Worm (Caenorhabditis elegans): Measurements from ENCODE around the gene col-184.

Gene col-184

DNA sequence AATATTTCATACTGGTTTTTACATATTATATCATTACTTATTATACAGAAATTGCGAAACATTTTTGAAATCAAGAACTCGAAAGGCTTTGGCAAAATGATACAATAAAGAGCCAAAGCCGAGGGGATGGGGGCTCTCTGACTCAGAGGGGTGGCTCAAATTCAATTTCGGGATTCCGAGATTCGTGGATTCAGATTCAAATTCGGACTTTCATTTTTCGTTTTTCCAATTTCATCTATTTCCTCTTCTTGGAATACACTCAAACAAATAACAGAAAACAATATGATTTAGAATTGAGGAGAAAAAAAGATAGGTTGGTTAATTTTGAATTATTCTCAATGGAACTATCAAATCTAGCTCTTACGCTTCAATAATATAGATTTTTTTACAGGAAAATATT is 29.8 kb downstream of the col-184 start:
- TF ChIP-seq ceh-16 (tag; optimal IDR thresholded peaks at IDR 0.05) (no peak), lin-39 (tag; optimal IDR thresholded peaks at IDR 0.05) (no peak), nhr-23 (tag; optimal IDR thresholded peaks at IDR 0.05) (no peak), fkh-10 (GFP tag; optimal IDR thresholded peaks at IDR 0.05) (peak; percentile 93), nhr-12 (tag; optimal IDR thresholded peaks at IDR 0.05) (no peak), sea-2 (GFP tag; optimal IDR thresholded peaks at IDR 0.05) (no peak), ceh-9 (tag; optimal IDR thresholded peaks at IDR 0.05) (no peak)

- TF ChIP-seq ceh-28 (tag; optimal IDR thresholded peaks at IDR 0.05) = no peak
These were observed 30.7 kb downstream of the col-184 start for ce11 chrX:13499923-13500322.

ce11 chrX:13500568-13500967 is 31.3 kb downstream of the col-184 start, which contains the start of gene sad-1:
Gene sad-1, minus strand, starts transcription at chrX:13500668.
- TF ChIP-seq mdl-1 (tag; optimal IDR thresholded peaks at IDR 0.05) (no peak), nfya-1 (tag; optimal IDR thresholded peaks at IDR 0.05; ENCODE audit: insufficient read depth) (peak; percentile 5)

- TF ChIP-seq pqm-1 (tag; optimal IDR thresholded peaks at IDR 0.05) (no peak), tbx-2 (tag; optimal IDR thresholded peaks at IDR 0.05) (no peak), hmg-11 (tag; optimal IDR thresholded peaks at IDR 0.05) (peak; percentile 69), nhr-77 (tag; optimal IDR thresholded peaks at IDR 0.05) (no peak), nfya-1 (tag; optimal IDR thresholded peaks at IDR 0.05; ENCODE audit: insufficient read depth) (peak; percentile 73), fkh-10 (GFP tag; optimal IDR thresholded peaks at IDR 0.05) (peak; percentile 53), snpc-4 (tag; optimal IDR thresholded peaks at IDR 0.05) (peak; percentile 37), lin-39 (tag; optimal IDR thresholded peaks at IDR 0.05) (peak; percentile 54)
These were observed 33.0 kb downstream of the col-184 start for ce11 chrX:13502282-13502681.

DNA sequence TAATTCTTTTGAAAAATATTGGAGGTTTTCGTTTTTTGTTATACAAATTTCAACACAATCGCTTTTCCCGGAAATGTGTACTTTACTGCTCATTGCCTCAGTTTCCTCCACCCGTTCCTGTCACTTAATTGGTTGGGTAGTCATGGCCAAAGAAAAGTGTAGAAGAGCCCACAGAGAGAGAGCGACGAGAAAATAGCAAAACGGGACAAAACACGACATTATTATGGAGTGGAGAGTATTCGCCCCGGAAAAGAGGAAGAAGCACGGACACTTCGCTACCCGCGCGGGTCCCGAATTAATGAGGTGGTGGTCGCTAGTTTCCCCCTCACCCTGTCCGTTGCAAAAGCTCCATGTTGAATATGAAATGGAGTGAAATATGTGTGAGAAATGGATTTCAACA is 34.6 kb downstream of the col-184 start:
- TF ChIP-seq R02D3.7 (tag; optimal IDR thresholded peaks at IDR 0.05) = no peak
- TF ChIP-seq pqm-1 (tag; optimal IDR thresholded peaks at IDR 0.05) = no peak
- no peak for TF ChIP-seq zag-1 (tag; optimal IDR thresholded peaks at IDR 0.05)
- TF ChIP-seq nfya-1 (tag; optimal IDR thresholded peaks at IDR 0.05; ENCODE audit: insufficient read depth) = peak; percentile 14
- no peak for TF ChIP-seq elt-3 (tag; optimal IDR thresholded peaks at IDR 0.05)
- no peak for TF ChIP-seq elt-1 (tag; optimal IDR thresholded peaks at IDR 0.05)

DNA sequence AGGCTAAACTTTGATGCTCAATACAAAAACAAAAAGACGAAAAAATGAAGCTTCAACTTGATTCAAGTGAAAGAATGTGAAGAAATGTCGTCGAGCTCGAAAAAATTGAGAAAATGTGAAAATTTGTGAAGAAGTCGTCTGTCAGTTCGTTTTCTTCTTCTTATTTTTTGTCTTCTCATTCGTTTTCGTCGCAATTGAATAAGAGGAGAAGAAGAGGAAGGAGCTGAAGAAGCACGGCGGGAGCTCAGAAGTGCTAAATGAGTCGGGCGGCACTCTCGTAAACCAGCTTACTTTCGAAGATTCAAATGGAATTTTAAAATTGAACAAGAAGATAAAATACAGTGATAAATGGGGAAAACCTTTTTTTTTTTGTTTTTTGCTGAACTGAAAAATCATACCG is 35.9 kb downstream of the col-184 start:
- no peak for TF ChIP-seq nhr-43 (tag; optimal IDR thresholded peaks at IDR 0.05; ENCODE audit: poor library complexity, severe bottlenecking)
- TF ChIP-seq fkh-10 (GFP tag; optimal IDR thresholded peaks at IDR 0.05) = peak; percentile 46
- TF ChIP-seq lin-39 (tag; optimal IDR thresholded peaks at IDR 0.05) = no peak
- TF ChIP-seq ceh-9 (tag; optimal IDR thresholded peaks at IDR 0.05) = no peak
- no peak for TF ChIP-seq ama-1 (optimal IDR thresholded peaks at IDR 0.05)
- no peak for TF ChIP-seq nhr-12 (tag; optimal IDR thresholded peaks at IDR 0.05)

ce11 chrX:13506043-13506442 is 36.8 kb downstream of the col-184 start:
- peak; percentile 16 for TF ChIP-seq lin-39 (tag; optimal IDR thresholded peaks at IDR 0.05)
- TF ChIP-seq mdl-1 (tag; optimal IDR thresholded peaks at IDR 0.05) = no peak

- TF ChIP-seq mdl-1 (tag; optimal IDR thresholded peaks at IDR 0.05) (no peak), ama-1 (optimal IDR thresholded peaks at IDR 0.05) (no peak), fkh-2 (tag; optimal IDR thresholded peaks at IDR 0.05) (no peak), unc-62 (GFP tag; optimal IDR thresholded peaks at IDR 0.05) (no peak), ceh-9 (tag; optimal IDR thresholded peaks at IDR 0.05) (no peak), ZK546.5 (tag; optimal IDR thresholded peaks at IDR 0.05) (no peak), elt-1 (tag; optimal IDR thresholded peaks at IDR 0.05) (no peak), zag-1 (tag; optimal IDR thresholded peaks at IDR 0.05) (no peak), nhr-76 (tag; optimal IDR thresholded peaks at IDR 0.05) (no peak), daf-12 (tag; optimal IDR thresholded peaks at IDR 0.05) (no peak), elt-3 (tag; optimal IDR thresholded peaks at IDR 0.05) (no peak), nhr-28 (tag; optimal IDR thresholded peaks at IDR 0.05) (no peak)
These were observed 37.2 kb downstream of the col-184 start for ce11 chrX:13506493-13506892.
